Worm (Caenorhabditis elegans) whole organism, young adult: Measurements from ENCODE around the gene ipla-1.
A peak's percentile ranks its signal among the peaks of the same experiment; 100 is the strongest.

Source experiments
- B0019.2 ChIP-seq: fragments of 200-800 bp; sonication (Bioruptor generic); conservative IDR thresholded peaks from 2 replicates; pipeline ENCODE4 v1.3.6; 2022; ENCODE audit warnings: missing genetic modification reagents, missing genetic modification characterization, missing compliant biosample characterization
- D2030.7 ChIP-seq: fragments of 200-800 bp; sonication (Bioruptor generic); IDR thresholded peaks from 2 replicates; pipeline ENCODE4 v1.3.6; 2022; ENCODE audit warnings: missing genetic modification reagents, missing genetic modification characterization, missing compliant biosample characterization
- F23B12.7 ChIP-seq: sonication (generic microtip); optimal IDR thresholded peaks from 2 replicates; lab custom pipeline; 2017; ENCODE audit warnings: missing genetic modification characterization, mild to moderate bottlenecking, missing compliant biosample characterization, antibody characterized with exemption, moderate library complexity; ENCODE audit not compliant: insufficient read depth
- F33H1.4 ChIP-seq: fragments of 200-800 bp; sonication (Bioruptor generic); IDR thresholded peaks from 2 replicates; pipeline ENCODE4 v1.3.6; 2022; ENCODE audit warnings: missing genetic modification reagents, missing genetic modification characterization, missing compliant biosample characterization
- F37B4.10 ChIP-seq: fragments of 200-800 bp; sonication (Bioruptor generic); IDR thresholded peaks from 2 replicates; pipeline ENCODE4 v1.3.6; 2022; ENCODE audit warnings: missing genetic modification characterization, missing compliant biosample characterization
- F39B2.1 ChIP-seq: fragments of 200-800 bp; sonication (Bioruptor generic); IDR thresholded peaks from 2 replicates; pipeline ENCODE4 v1.3.6; 2022; ENCODE audit warnings: missing genetic modification reagents, missing genetic modification characterization, missing compliant biosample characterization
- K12H6.12 ChIP-seq: fragments of 200-800 bp; sonication (Bioruptor generic); optimal IDR thresholded peaks from 2 replicates; lab custom pipeline; 2018; ENCODE audit warnings: mild to moderate bottlenecking, missing genetic modification characterization, missing compliant biosample characterization
- T26A5.8 ChIP-seq: sonication (generic microtip); optimal IDR thresholded peaks from 2 replicates; lab custom pipeline; 2016; ENCODE audit warnings: missing genetic modification characterization, missing compliant biosample characterization
- Y56A3A.18 ChIP-seq: fragments of 200-800 bp; sonication (Bioruptor generic); IDR thresholded peaks from 2 replicates; pipeline ENCODE4 v1.3.6; 2022; ENCODE audit warnings: missing genetic modification reagents, missing genetic modification characterization, missing compliant biosample characterization
- ZK185.1 ChIP-seq: sonication (generic microtip); optimal IDR thresholded peaks from 2 replicates; lab custom pipeline; 2016; ENCODE audit warnings: mild to moderate bottlenecking, missing genetic modification characterization, missing compliant biosample characterization; ENCODE audit not compliant: poor library complexity, severe bottlenecking
- atf-7 ChIP-seq: sonication (generic microtip); optimal IDR thresholded peaks from 2 replicates; lab custom pipeline; 2017; ENCODE audit warnings: mild to moderate bottlenecking, missing genetic modification characterization, missing compliant biosample characterization
- attf-6 ChIP-seq: fragments of 200-800 bp; sonication (Bioruptor generic); IDR thresholded peaks from 2 replicates; pipeline ENCODE4 v1.3.6; 2022; ENCODE audit warnings: missing genetic modification reagents, missing genetic modification characterization, missing compliant biosample characterization
- cebp-1 ChIP-seq, 2 experiments: fragments of 200-800 bp in 1 of 2; sonication (Bioruptor generic) in 1 of 2; sonication (generic microtip) in 1 of 2; IDR thresholded peaks in 1 of 2; optimal IDR thresholded peaks in 1 of 2; 2 replicates each; pipeline versions ENCODE4 v1.3.6 to Lab custom; 2017 to 2022; ENCODE audit warnings: missing compliant biosample characterization in 2 of 2, missing genetic modification characterization in 2 of 2, mild to moderate bottlenecking in 1 of 2, missing genetic modification reagents in 1 of 2, moderate library complexity in 1 of 2
- ceh-91 ChIP-seq: fragments of 200-800 bp; sonication (Bioruptor generic); IDR thresholded peaks from 2 replicates; pipeline ENCODE4 v1.3.6; 2022; ENCODE audit warnings: missing genetic modification reagents, missing genetic modification characterization, missing compliant biosample characterization
- die-1 ChIP-seq: sonication (generic microtip); optimal IDR thresholded peaks from 2 replicates; lab custom pipeline; 2016; ENCODE audit warnings: missing genotype, mild to moderate bottlenecking, missing genetic modification characterization, missing compliant biosample characterization
- dpff-1 ChIP-seq: sonication (generic microtip); optimal IDR thresholded peaks from 2 replicates; lab custom pipeline; 2017; ENCODE audit warnings: mild to moderate bottlenecking, missing genetic modification characterization, missing compliant biosample characterization
- ets-4 ChIP-seq: fragments of 200-800 bp; sonication (Bioruptor generic); optimal IDR thresholded peaks from 2 replicates; lab custom pipeline; 2018; ENCODE audit warnings: mild to moderate bottlenecking, missing genetic modification characterization, missing compliant biosample characterization
- him-1 ChIP-seq: sonication (generic microtip); optimal IDR thresholded peaks from 2 replicates; lab custom pipeline; 2016; ENCODE audit warnings: missing genotype, missing genetic modification reagents, missing genetic modification characterization, missing compliant biosample characterization
- hmg-20 ChIP-seq: fragments of 200-800 bp; sonication (Bioruptor generic); IDR thresholded peaks from 2 replicates; pipeline ENCODE4 v1.3.6; 2022; ENCODE audit warnings: missing genetic modification reagents, missing genetic modification characterization, missing compliant biosample characterization
- hsf-1 ChIP-seq: fragments of 200-800 bp; sonication (Bioruptor generic); IDR thresholded peaks from 2 replicates; pipeline ENCODE4 v1.3.6; 2022; ENCODE audit warnings: missing genetic modification reagents, missing genetic modification characterization, missing compliant biosample characterization
- lin-40 ChIP-seq: sonication (generic microtip); optimal IDR thresholded peaks from 2 replicates; lab custom pipeline; 2016; ENCODE audit warnings: missing genetic modification characterization, mild to moderate bottlenecking, missing compliant biosample characterization, missing genotype, missing genetic modification reagents
- lsl-1 ChIP-seq: fragments of 200-800 bp; sonication (Bioruptor generic); optimal IDR thresholded peaks from 2 replicates; lab custom pipeline; 2018; ENCODE audit warnings: mild to moderate bottlenecking, missing genetic modification characterization, moderate library complexity, missing compliant biosample characterization
- madf-10 ChIP-seq: sonication (generic microtip); optimal IDR thresholded peaks from 2 replicates; lab custom pipeline; 2016; ENCODE audit warnings: mild to moderate bottlenecking, missing genetic modification characterization, missing compliant biosample characterization
- madf-3 ChIP-seq: fragments of 200-800 bp; sonication (Bioruptor generic); IDR thresholded peaks from 2 replicates; pipeline ENCODE4 v1.3.6; 2022; ENCODE audit warnings: missing genetic modification reagents, missing genetic modification characterization, missing compliant biosample characterization
- mes-4 ChIP-seq: sonication (generic microtip); optimal IDR thresholded peaks from 2 replicates; lab custom pipeline; 2016; ENCODE audit warnings: missing genotype, missing genetic modification characterization, missing compliant biosample characterization
- nhr-120 ChIP-seq: fragments of 200-800 bp; sonication (Bioruptor generic); IDR thresholded peaks from 2 replicates; pipeline ENCODE4 v1.3.6; 2022; ENCODE audit warnings: missing genetic modification characterization, missing compliant biosample characterization
- nhr-80 ChIP-seq: sonication (generic microtip); optimal IDR thresholded peaks from 2 replicates; lab custom pipeline; 2016; ENCODE audit warnings: missing genetic modification characterization, missing compliant biosample characterization
- sdz-38 ChIP-seq: sonication (generic microtip); optimal IDR thresholded peaks from 2 replicates; lab custom pipeline; 2016; ENCODE audit warnings: missing genotype, missing genetic modification characterization, missing compliant biosample characterization
- snpc-1.3 ChIP-seq: sonication (generic microtip); optimal IDR thresholded peaks from 2 replicates; lab custom pipeline; 2017; ENCODE audit warnings: missing genetic modification characterization, mild to moderate bottlenecking, missing compliant biosample characterization, antibody characterized with exemption, moderate library complexity, missing genotype, missing genetic modification reagents; ENCODE audit not compliant: insufficient read depth
- zfh-2 ChIP-seq: fragments of 200-800 bp; sonication (Bioruptor generic); conservative IDR thresholded peaks from 2 replicates; pipeline ENCODE4 v1.3.6; 2022; ENCODE audit warnings: missing genetic modification reagents, missing genetic modification characterization, missing compliant biosample characterization
- ztf-22 ChIP-seq: fragments of 200-800 bp; sonication (Bioruptor generic); optimal IDR thresholded peaks from 2 replicates; lab custom pipeline; 2018; ENCODE audit warnings: mild to moderate bottlenecking, missing genetic modification characterization, moderate library complexity, missing compliant biosample characterization

The ipla-1 gene

ce11 chrII:4590660-4591059 lies 10.5 kb downstream of the ipla-1 start (continued):
- TF ChIP-seq snpc-1.3 (tag; lab: Kevin White, UChicago) = no peak
- no peak for TF ChIP-seq K12H6.12
- no peak for TF ChIP-seq dpff-1 (tag; lab: Kevin White, UChicago)
- peak; percentile 45 for TF ChIP-seq atf-7 (tag; lab: Kevin White, UChicago)
- TF ChIP-seq cebp-1 (GFP tag; IDR thresholded peaks at IDR 0.05; lab: Robert Waterston, UW) = no peak
- peak; percentile 40 for TF ChIP-seq cebp-1 (tag; optimal IDR thresholded peaks at IDR 0.05; lab: Kevin White, UChicago)
- TF ChIP-seq D2030.7 = no peak
- TF ChIP-seq F33H1.4 = no peak
- TF ChIP-seq hmg-20 (GFP tag; lab: Robert Waterston, UW) = no peak
- TF ChIP-seq B0019.2 (GFP tag; lab: Robert Waterston, UW) = no peak
- no peak for TF ChIP-seq ets-4 (GFP tag; lab: Kevin White, UChicago)
- no peak for TF ChIP-seq F37B4.10 (GFP tag; lab: Robert Waterston, UW)

ce11 chrII:4590086-4590485 lies 11.1 kb downstream of the ipla-1 start:
- no peak for TF ChIP-seq ZK185.1 (tag; lab: Kevin White, UChicago)
- TF ChIP-seq zfh-2 (GFP tag; lab: Robert Waterston, UW) = peak; percentile 57
- 0 out of 2 replicates have a peak, but pooled peaks have one; percentile 5 for TF ChIP-seq madf-3 (GFP tag; lab: Robert Waterston, UW)
- no peak for TF ChIP-seq lin-40
- 0 out of 2 replicates have a peak, but pooled peaks have one; percentile 13 for TF ChIP-seq hsf-1 (GFP tag; lab: Robert Waterston, UW)

ce11 chrII:4585327-4585726 lies 15.8 kb downstream of the ipla-1 start:
- TF ChIP-seq hsf-1 (GFP tag; lab: Robert Waterston, UW) = 0 out of 2 replicates have a peak, but pooled peaks have one; percentile 21
- no peak for TF ChIP-seq F37B4.10 (GFP tag; lab: Robert Waterston, UW)
- TF ChIP-seq T26A5.8 (tag; lab: Kevin White, UChicago) = no peak
- no peak for TF ChIP-seq madf-10 (tag; lab: Kevin White, UChicago)
- no peak for TF ChIP-seq nhr-120 (GFP tag; lab: Robert Waterston, UW)

- TF ChIP-seq F37B4.10 (GFP tag; lab: Robert Waterston, UW) (no peak), sdz-38 (tag; lab: Kevin White, UChicago) (no peak), F39B2.1 (GFP tag; lab: Robert Waterston, UW) (no peak), ZK185.1 (tag; lab: Kevin White, UChicago) (no peak), him-1 (no peak), ztf-22 (GFP tag; lab: Kevin White, UChicago) (no peak), Y56A3A.18 (GFP tag; lab: Robert Waterston, UW) (no peak), attf-6 (no peak), mes-4 (no peak), lsl-1 (GFP tag; lab: Kevin White, UChicago) (no peak), nhr-80 (tag; lab: Kevin White, UChicago) (no peak), T26A5.8 (tag; lab: Kevin White, UChicago) (no peak), die-1 (tag; lab: Kevin White, UChicago) (no peak)
These were observed 16.8 kb downstream of the ipla-1 start for ce11 chrII:4584313-4584712.

- TF ChIP-seq ceh-91 (GFP tag; lab: Robert Waterston, UW) (no peak), F23B12.7 (tag; lab: Kevin White, UChicago) (no peak), madf-3 (GFP tag; lab: Robert Waterston, UW) (0 out of 2 replicates have a peak, but pooled peaks have one; percentile 13)
These were observed 17.8 kb downstream of the ipla-1 start for ce11 chrII:4583203-4583912.
